Worm (Caenorhabditis elegans) whole organism, L4 larva: ENCODE results near the gene Y71H2AM.14.

Experiments used
- F10B5.3 ChIP-seq: sonication (generic microtip); optimal IDR thresholded peaks from 2 replicates; lab custom pipeline; 2016; ENCODE audit warnings: mild to moderate bottlenecking, missing genetic modification characterization, missing compliant biosample characterization
- F37D6.2 ChIP-seq: sonication (generic microtip); optimal IDR thresholded peaks from 2 replicates; lab custom pipeline; 2016; ENCODE audit warnings: mild to moderate bottlenecking, missing genetic modification characterization, missing compliant biosample characterization
- F44E2.7 ChIP-seq: fragments of 200-800 bp; sonication (Bioruptor generic); IDR thresholded peaks from 2 replicates; pipeline ENCODE4 v2.1.2; 2022; ENCODE audit warnings: missing genetic modification characterization, missing compliant biosample characterization
- F49E8.2 ChIP-seq: sonication (generic microtip); optimal IDR thresholded peaks from 2 replicates; lab custom pipeline; 2016; ENCODE audit warnings: missing compliant biosample characterization, mild to moderate bottlenecking, missing genetic modification characterization, borderline replicate concordance
- Y105C5A.15 ChIP-seq: fragments of 200-800 bp; sonication (Bioruptor generic); IDR thresholded peaks from 2 replicates; pipeline ENCODE4 v1.3.6; 2022; ENCODE audit warnings: missing genetic modification characterization, missing compliant biosample characterization
- Y75B8A.6 ChIP-seq: fragments of 200-800 bp; sonication (Bioruptor generic); IDR thresholded peaks from 2 replicates; pipeline ENCODE4 v1.3.6; 2022; ENCODE audit warnings: missing genetic modification reagents, missing genetic modification characterization, missing compliant biosample characterization
- ZK546.5 ChIP-seq, 2 experiments: sonication (generic microtip); optimal IDR thresholded peaks; 2 replicates each; lab custom pipeline; 2017; ENCODE audit warnings: missing biosample characterization in 2 of 2, missing genetic modification characterization in 2 of 2
- ama-1 ChIP-seq: fragments of 150-350 bp; optimal IDR thresholded peaks from 2 replicates; lab custom pipeline; 2014; ENCODE audit warnings: inconsistent platforms, mixed read lengths
- arid-1 ChIP-seq: fragments of 200-800 bp; sonication (Bioruptor generic); conservative IDR thresholded peaks from 2 replicates; pipeline ENCODE4 v1.3.6; 2022; ENCODE audit warnings: missing genetic modification reagents, missing genetic modification characterization, missing compliant biosample characterization
- ceh-32 ChIP-seq: sonication (generic microtip); optimal IDR thresholded peaks from 2 replicates; lab custom pipeline; 2016; ENCODE audit warnings: mild to moderate bottlenecking, missing genetic modification characterization, missing compliant biosample characterization; ENCODE audit not compliant: poor library complexity
- ceh-62 ChIP-seq: sonication (generic microtip); optimal IDR thresholded peaks from 2 replicates; lab custom pipeline; 2017; ENCODE audit warnings: missing biosample characterization, missing genetic modification characterization
- ces-1 ChIP-seq: fragments of 150-350 bp; sonication (generic microtip); optimal IDR thresholded peaks from 4 replicates; lab custom pipeline; 2014; ENCODE audit warnings: missing biosample characterization, missing genetic modification reagents, missing genetic modification characterization
- cey-2 ChIP-seq: sonication (generic microtip); optimal IDR thresholded peaks from 3 replicates; lab custom pipeline; 2017; ENCODE audit warnings: missing genetic modification characterization, mild to moderate bottlenecking, missing compliant biosample characterization, antibody characterized with exemption, borderline replicate concordance; ENCODE audit not compliant: insufficient read depth
- ctbp-1 ChIP-seq: fragments of 200-800 bp; sonication (Bioruptor generic); IDR thresholded peaks from 2 replicates; pipeline ENCODE4 v1.3.6; 2022; ENCODE audit warnings: missing genetic modification reagents, missing genetic modification characterization, missing compliant biosample characterization
- daf-16 ChIP-seq, 3 experiments: sonication (generic microtip); optimal IDR thresholded peaks; 2 replicates each; lab custom pipeline; 2016 to 2017; ENCODE audit warnings: missing genetic modification characterization in 3 of 3, missing genetic modification reagents in 3 of 3, mild to moderate bottlenecking in 2 of 3, missing compliant biosample characterization in 2 of 3, missing biosample characterization in 1 of 3, moderate library complexity in 1 of 3
- daf-8 ChIP-seq: fragments of 200-800 bp; sonication (Bioruptor generic); IDR thresholded peaks from 2 replicates; pipeline ENCODE4 v1.3.6; 2022; ENCODE audit warnings: missing genetic modification characterization, missing compliant biosample characterization
- dmd-6 ChIP-seq: fragments of 200-800 bp; sonication (Bioruptor generic); IDR thresholded peaks from 2 replicates; pipeline ENCODE4 v1.3.6; 2022; ENCODE audit warnings: missing genetic modification reagents, missing genetic modification characterization, missing compliant biosample characterization
- dmd-8 ChIP-seq: fragments of 200-800 bp; sonication (Bioruptor generic); IDR thresholded peaks from 2 replicates; pipeline ENCODE4 v1.3.6; 2022; ENCODE audit warnings: missing genetic modification characterization, missing compliant biosample characterization
- dpl-1 ChIP-seq: fragments of 150-350 bp; optimal IDR thresholded peaks from 2 replicates; lab custom pipeline; 2014; ENCODE audit warnings: missing biosample characterization, missing genetic modification reagents, missing genetic modification characterization
- dve-1 ChIP-seq: sonication (generic microtip); optimal IDR thresholded peaks from 2 replicates; lab custom pipeline; 2017; ENCODE audit warnings: antibody characterized with exemption, mild to moderate bottlenecking, missing genetic modification characterization, missing compliant biosample characterization; ENCODE audit not compliant: insufficient read depth
- egl-43 ChIP-seq: fragments of 200-800 bp; sonication (Bioruptor generic); IDR thresholded peaks from 2 replicates; pipeline ENCODE4 v1.3.6; 2022; ENCODE audit warnings: missing genetic modification reagents, missing genetic modification characterization, missing compliant biosample characterization
- hif-1 ChIP-seq, 2 experiments: sonication (generic microtip); optimal IDR thresholded peaks; 2 replicates each; lab custom pipeline; 2016 to 2017; ENCODE audit warnings: missing compliant biosample characterization in 2 of 2, missing genetic modification characterization in 2 of 2, missing genetic modification reagents in 2 of 2, missing genotype in 2 of 2, mild to moderate bottlenecking in 1 of 2
- hlh-11 ChIP-seq: fragments of 200-800 bp; sonication (Bioruptor generic); optimal IDR thresholded peaks from 2 replicates; lab custom pipeline; 2018; ENCODE audit warnings: mild to moderate bottlenecking, missing genetic modification characterization, missing compliant biosample characterization
- hlh-30 ChIP-seq: sonication (generic microtip); optimal IDR thresholded peaks from 2 replicates; lab custom pipeline; 2017; ENCODE audit warnings: antibody characterized with exemption, mild to moderate bottlenecking, missing genetic modification characterization, missing compliant biosample characterization; ENCODE audit not compliant: insufficient read depth
- hmg-1.1 ChIP-seq: fragments of 200-800 bp; sonication (Bioruptor generic); IDR thresholded peaks from 2 replicates; pipeline ENCODE4 v1.3.6; 2022; ENCODE audit warnings: missing genetic modification reagents, missing genetic modification characterization, missing compliant biosample characterization
- jun-1 ChIP-seq: fragments of 150-350 bp; optimal IDR thresholded peaks from 2 replicates; lab custom pipeline; 2014; ENCODE audit warnings: missing biosample characterization, missing genetic modification reagents, missing genetic modification characterization
- lin-15B ChIP-seq: fragments of 150-350 bp; sonication (generic microtip); optimal IDR thresholded peaks from 3 replicates; lab custom pipeline; 2014; ENCODE audit warnings: missing biosample characterization, missing genetic modification characterization
- lin-29 ChIP-seq: fragments of 200-800 bp; sonication (Bioruptor generic); IDR thresholded peaks from 2 replicates; pipeline ENCODE4 v1.3.6; 2022; ENCODE audit warnings: missing genetic modification reagents, missing genetic modification characterization, missing compliant biosample characterization
- lin-39 ChIP-seq: fragments of 150-350 bp; optimal IDR thresholded peaks from 2 replicates; lab custom pipeline; 2014; ENCODE audit warnings: missing biosample characterization, missing genetic modification reagents, missing genetic modification characterization
- lir-3 ChIP-seq: sonication (generic microtip); optimal IDR thresholded peaks from 2 replicates; lab custom pipeline; 2016; ENCODE audit warnings: mild to moderate bottlenecking, missing genetic modification characterization, missing compliant biosample characterization
- mdl-1 ChIP-seq, 2 experiments: fragments of 150-350 bp in 1 of 2; sonication (generic microtip) in 1 of 2; optimal IDR thresholded peaks; 2 replicates each; lab custom pipeline; 2014 to 2017; ENCODE audit warnings: missing biosample characterization in 2 of 2, missing genetic modification characterization in 2 of 2
- mdt-29 ChIP-seq: fragments of 200-800 bp; sonication (Bioruptor generic); IDR thresholded peaks from 2 replicates; pipeline ENCODE4 v1.3.6; 2022; ENCODE audit warnings: missing genetic modification reagents, missing genetic modification characterization, missing compliant biosample characterization
- mep-1 ChIP-seq: fragments of 150-350 bp; sonication (generic microtip); optimal IDR thresholded peaks from 3 replicates; lab custom pipeline; 2014; ENCODE audit warnings: missing biosample characterization, missing genetic modification characterization
- nhr-25 ChIP-seq: sonication (generic microtip); optimal IDR thresholded peaks from 2 replicates; lab custom pipeline; 2017; ENCODE audit warnings: missing genetic modification characterization, mild to moderate bottlenecking, missing compliant biosample characterization, antibody characterized with exemption, moderate library complexity, borderline replicate concordance; ENCODE audit not compliant: insufficient read depth
- nhr-28 ChIP-seq: fragments of 150-350 bp; optimal IDR thresholded peaks from 2 replicates; lab custom pipeline; 2014; ENCODE audit warnings: missing biosample characterization, missing genetic modification characterization
- nhr-41 ChIP-seq: fragments of 200-800 bp; sonication (Bioruptor generic); IDR thresholded peaks from 2 replicates; pipeline ENCODE4 v1.3.6; 2022; ENCODE audit warnings: missing genetic modification reagents, missing genetic modification characterization, missing compliant biosample characterization
- nhr-42 ChIP-seq: fragments of 200-800 bp; sonication (Bioruptor generic); IDR thresholded peaks from 2 replicates; pipeline ENCODE4 v1.3.6; 2022; ENCODE audit warnings: missing genetic modification characterization, missing compliant biosample characterization
- pha-4 ChIP-seq, 2 experiments: fragments of 150-350 bp in 1 of 2; fragments of 200-800 bp in 1 of 2; sonication (Bioruptor generic) in 1 of 2; IDR thresholded peaks in 1 of 2; optimal IDR thresholded peaks in 1 of 2; 2 replicates each; pipeline versions ENCODE4 v1.3.6 to Lab custom; 2014 to 2022; ENCODE audit warnings: missing genetic modification characterization in 2 of 2, missing genetic modification reagents in 2 of 2, missing biosample characterization in 1 of 2, missing compliant biosample characterization in 1 of 2
- php-3 ChIP-seq: fragments of 200-800 bp; sonication (Bioruptor generic); IDR thresholded peaks from 2 replicates; pipeline ENCODE4 v1.3.6; 2022; ENCODE audit warnings: missing genetic modification reagents, missing genetic modification characterization, missing compliant biosample characterization
- pqm-1 ChIP-seq: sonication (generic microtip); optimal IDR thresholded peaks from 2 replicates; lab custom pipeline; 2017; ENCODE audit warnings: missing biosample characterization, missing genetic modification characterization
- set-16 ChIP-seq: fragments of 200-800 bp; sonication (Bioruptor generic); IDR thresholded peaks from 2 replicates; pipeline ENCODE4 v1.3.6; 2022; ENCODE audit warnings: missing genetic modification reagents, missing genetic modification characterization, missing compliant biosample characterization
- skn-1 ChIP-seq: fragments of 150-350 bp; optimal IDR thresholded peaks from 2 replicates; lab custom pipeline; 2014; ENCODE audit warnings: missing biosample characterization, missing genetic modification characterization
- snpc-1.2 ChIP-seq: fragments of 200-800 bp; sonication (Bioruptor generic); IDR thresholded peaks from 2 replicates; pipeline ENCODE4 v1.3.6; 2022; ENCODE audit warnings: missing genetic modification reagents, missing genetic modification characterization, missing compliant biosample characterization
- spr-3 ChIP-seq: fragments of 200-800 bp; sonication (Bioruptor generic); optimal IDR thresholded peaks from 2 replicates; lab custom pipeline; 2018; ENCODE audit warnings: mild to moderate bottlenecking, missing genetic modification characterization, missing compliant biosample characterization
- tra-1 ChIP-seq: fragments of 200-800 bp; sonication (Bioruptor generic); IDR thresholded peaks from 2 replicates; pipeline ENCODE4 v1.3.6; 2022; ENCODE audit warnings: missing genetic modification reagents, missing genetic modification characterization, missing compliant biosample characterization
- zag-1 ChIP-seq: fragments of 150-350 bp; optimal IDR thresholded peaks from 2 replicates; lab custom pipeline; 2014; ENCODE audit warnings: missing biosample characterization, missing genetic modification characterization
- zip-11 ChIP-seq: fragments of 200-800 bp; sonication (Bioruptor generic); IDR thresholded peaks from 2 replicates; pipeline ENCODE4 v1.3.6; 2022; ENCODE audit warnings: missing genetic modification characterization, missing compliant biosample characterization
- ztf-11 ChIP-seq: fragments of 150-350 bp; optimal IDR thresholded peaks from 2 replicates; lab custom pipeline; 2014; ENCODE audit warnings: missing biosample characterization, missing genetic modification characterization

Y71H2AM.14 gene

DNA sequence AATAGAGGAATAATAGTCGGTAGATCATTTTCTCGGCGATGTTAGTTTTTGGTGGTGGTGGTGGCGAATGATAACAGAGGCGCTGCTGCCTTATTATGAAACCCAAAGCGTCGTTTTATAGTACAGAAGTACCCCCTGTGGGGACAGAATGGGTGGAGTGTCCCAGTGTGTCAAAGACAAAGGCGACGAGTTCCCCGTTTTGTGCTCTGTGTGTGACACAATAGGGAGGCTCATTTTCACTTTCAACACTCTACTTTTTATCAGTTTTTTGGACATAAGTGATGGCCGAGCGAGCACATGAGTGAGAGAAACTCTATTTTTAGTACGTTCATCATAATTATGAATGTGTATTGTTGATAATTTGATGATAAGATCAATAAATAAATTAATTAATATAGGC, 14.3 kb upstream of the Y71H2AM.14 start, which contains the start of gene pho-9 (continued):
- TF ChIP-seq F49E8.2 (tag; lab: Kevin White, UChicago) (no peak), egl-43 (GFP tag; lab: Robert Waterston, UW) (no peak), arid-1 (no peak), dmd-8 (GFP tag; lab: Robert Waterston, UW) (no peak), hif-1 (tag; optimal IDR thresholded peaks at IDR 0.05; lab: Kevin White, UChicago) (peak in 1 of 2 experiments; percentile 1), ctbp-1 (GFP tag; lab: Robert Waterston, UW) (no peak), nhr-42 (GFP tag; lab: Robert Waterston, UW) (no peak), lin-29 (GFP tag; lab: Robert Waterston, UW) (no peak), lin-39 (tag; lab: Kevin White, UChicago) (no peak), jun-1 (tag; lab: Kevin White, UChicago) (no peak), hmg-1.1 (GFP tag; lab: Robert Waterston, UW) (no peak), ZK546.5 (tag; optimal IDR thresholded peaks at IDR 0.05; lab: Kevin White, UChicago) (no peak), nhr-25 (tag; lab: Kevin White, UChicago) (no peak), mdt-29 (GFP tag; lab: Robert Waterston, UW) (no peak), nhr-41 (GFP tag; lab: Robert Waterston, UW) (peak; percentile 50; the same call in 1 of the 2 replicates), ceh-32 (tag; lab: Kevin White, UChicago) (no peak), nhr-28 (tag; lab: Kevin White, UChicago) (peak; percentile 97), dve-1 (tag; lab: Kevin White, UChicago) (peak; percentile 93), ama-1 (lab: Kevin White, UChicago) (no peak), zag-1 (tag; lab: Kevin White, UChicago) (no peak), zip-11 (GFP tag; lab: Robert Waterston, UW) (no peak), mdl-1 (tag; optimal IDR thresholded peaks at IDR 0.05; lab: Kevin White, UChicago) (peak in 1 of 2 experiments; percentile 31), ces-1 (GFP tag; lab: Kevin White, UChicago) (no peak), F37D6.2 (no peak), dmd-6 (GFP tag; lab: Robert Waterston, UW) (peak; percentile 86), Y105C5A.15 (GFP tag; lab: Robert Waterston, UW) (no peak), dpl-1 (GFP tag; lab: Kevin White, UChicago) (no peak), mep-1 (tag; lab: Kevin White, UChicago) (peak; percentile 17), set-16 (GFP tag; lab: Robert Waterston, UW) (no peak), lir-3 (tag; lab: Kevin White, UChicago) (no peak), php-3 (GFP tag; lab: Robert Waterston, UW) (peak; percentile 85), cey-2 (tag; lab: Kevin White, UChicago) (no peak), F10B5.3 (tag; lab: Kevin White, UChicago) (no peak), pha-4 (GFP tag; IDR thresholded peaks at IDR 0.05; lab: Robert Waterston, UW) (peak; percentile 61), pha-4 (tag; optimal IDR thresholded peaks at IDR 0.05; lab: Kevin White, UChicago) (no peak)

ce11 chrIII:2759308-2759707, 12.9 kb upstream of the Y71H2AM.14 start:
- peak; percentile 23 for TF ChIP-seq hlh-11 (tag; lab: Kevin White, UChicago)
- no peak for TF ChIP-seq lin-15B (tag; lab: Kevin White, UChicago)
- TF ChIP-seq snpc-1.2: no peak
- no peak for TF ChIP-seq F44E2.7 (GFP tag; lab: Robert Waterston, UW)
- no peak for TF ChIP-seq lin-39 (tag; lab: Kevin White, UChicago)
- peak; percentile 31 for TF ChIP-seq pqm-1
- no peak for TF ChIP-seq arid-1
- no peak for TF ChIP-seq ama-1 (lab: Kevin White, UChicago)
- TF ChIP-seq tra-1 (GFP tag; lab: Robert Waterston, UW): no peak
- TF ChIP-seq spr-3: no peak
- no peak for TF ChIP-seq ces-1 (GFP tag; lab: Kevin White, UChicago)
- TF ChIP-seq Y75B8A.6: no peak
- peak; percentile 49 for TF ChIP-seq nhr-28 (tag; lab: Kevin White, UChicago)
- TF ChIP-seq ceh-62 (tag; lab: Kevin White, UChicago): no peak
- TF ChIP-seq skn-1 (tag; lab: Kevin White, UChicago): no peak
- peak; percentile 7 for TF ChIP-seq hlh-30 (tag; lab: Kevin White, UChicago)
- TF ChIP-seq nhr-41 (GFP tag; lab: Robert Waterston, UW): no peak
- TF ChIP-seq ztf-11 (tag; lab: Kevin White, UChicago): no peak
- TF ChIP-seq daf-16 (GFP tag; optimal IDR thresholded peaks at IDR 0.05; lab: Kevin White, UChicago): no peak
- TF ChIP-seq daf-16 (tag; optimal IDR thresholded peaks at IDR 0.05; lab: Kevin White, UChicago): peak; percentile 17
- TF ChIP-seq daf-8: no peak
